Worm (Caenorhabditis elegans) whole organism, L4 larva: ENCODE measurements around the gene T28D6.6.

Experiments used
- D1046.2 ChIP-seq: fragments of 200-800 bp; sonication (Bioruptor generic); IDR thresholded peaks from 2 replicates; pipeline ENCODE4 v1.3.6; 2022; ENCODE audit warnings: missing genetic modification characterization, missing compliant biosample characterization
- F37D6.2 ChIP-seq: sonication (generic microtip); optimal IDR thresholded peaks from 2 replicates; lab custom pipeline; 2016; ENCODE audit warnings: mild to moderate bottlenecking, missing genetic modification characterization, missing compliant biosample characterization
- F49E8.2 ChIP-seq: sonication (generic microtip); optimal IDR thresholded peaks from 2 replicates; lab custom pipeline; 2016; ENCODE audit warnings: missing compliant biosample characterization, mild to moderate bottlenecking, missing genetic modification characterization, borderline replicate concordance
- Y48G9A.11 ChIP-seq: fragments of 200-800 bp; sonication (Bioruptor generic); IDR thresholded peaks from 2 replicates; pipeline ENCODE4 v1.3.6; 2022; ENCODE audit warnings: missing genetic modification reagents, missing genetic modification characterization, missing compliant biosample characterization
- ceh-20 ChIP-seq: fragments of 200-800 bp; sonication (Bioruptor generic); IDR thresholded peaks from 2 replicates; pipeline ENCODE4 v1.3.6; 2022; ENCODE audit warnings: missing genetic modification reagents, missing genetic modification characterization, missing compliant biosample characterization
- ceh-28 ChIP-seq: fragments of 150-350 bp; optimal IDR thresholded peaks from 2 replicates; lab custom pipeline; 2014; ENCODE audit warnings: missing biosample characterization, missing genetic modification reagents, missing genetic modification characterization
- ctbp-1 ChIP-seq: fragments of 200-800 bp; sonication (Bioruptor generic); IDR thresholded peaks from 2 replicates; pipeline ENCODE4 v1.3.6; 2022; ENCODE audit warnings: missing genetic modification reagents, missing genetic modification characterization, missing compliant biosample characterization
- daf-16 ChIP-seq, 3 experiments: sonication (generic microtip); optimal IDR thresholded peaks; 2 replicates each; lab custom pipeline; 2016 to 2017; ENCODE audit warnings: missing genetic modification characterization in 3 of 3, missing genetic modification reagents in 3 of 3, mild to moderate bottlenecking in 2 of 3, missing compliant biosample characterization in 2 of 3, missing biosample characterization in 1 of 3, moderate library complexity in 1 of 3
- daf-8 ChIP-seq: fragments of 200-800 bp; sonication (Bioruptor generic); IDR thresholded peaks from 2 replicates; pipeline ENCODE4 v1.3.6; 2022; ENCODE audit warnings: missing genetic modification characterization, missing compliant biosample characterization
- dpl-1 ChIP-seq: fragments of 150-350 bp; optimal IDR thresholded peaks from 2 replicates; lab custom pipeline; 2014; ENCODE audit warnings: missing biosample characterization, missing genetic modification reagents, missing genetic modification characterization
- duxl-1 ChIP-seq: sonication (generic microtip); optimal IDR thresholded peaks from 2 replicates; lab custom pipeline; 2016; ENCODE audit warnings: mild to moderate bottlenecking, missing genetic modification characterization, moderate library complexity, missing compliant biosample characterization; ENCODE audit not compliant: poor library complexity
- fkh-10 ChIP-seq: fragments of 150-350 bp; optimal IDR thresholded peaks from 2 replicates; lab custom pipeline; 2014; ENCODE audit warnings: missing biosample characterization, missing genetic modification reagents, missing genetic modification characterization
- hmg-1.1 ChIP-seq: fragments of 200-800 bp; sonication (Bioruptor generic); IDR thresholded peaks from 2 replicates; pipeline ENCODE4 v1.3.6; 2022; ENCODE audit warnings: missing genetic modification reagents, missing genetic modification characterization, missing compliant biosample characterization
- lin-38 ChIP-seq: fragments of 200-800 bp; sonication (Bioruptor generic); IDR thresholded peaks from 2 replicates; pipeline ENCODE4 v1.3.6; 2022; ENCODE audit warnings: missing genetic modification reagents, missing genetic modification characterization, missing compliant biosample characterization
- lsy-2 ChIP-seq, 2 experiments: fragments of 150-350 bp in 1 of 2; sonication (generic microtip) in 1 of 2; optimal IDR thresholded peaks; 2 replicates each; lab custom pipeline; 2014 to 2017; ENCODE audit warnings: missing biosample characterization in 2 of 2, missing genetic modification characterization in 2 of 2
- madf-9 ChIP-seq: fragments of 200-800 bp; sonication (Bioruptor generic); conservative IDR thresholded peaks from 2 replicates; pipeline ENCODE4 v1.3.6; 2022; ENCODE audit warnings: missing genetic modification reagents, missing genetic modification characterization, missing compliant biosample characterization
- mdl-1 ChIP-seq, 2 experiments: fragments of 150-350 bp in 1 of 2; sonication (generic microtip) in 1 of 2; optimal IDR thresholded peaks; 2 replicates each; lab custom pipeline; 2014 to 2017; ENCODE audit warnings: missing biosample characterization in 2 of 2, missing genetic modification characterization in 2 of 2
- mxl-2 ChIP-seq: fragments of 200-800 bp; sonication (Bioruptor generic); conservative IDR thresholded peaks from 2 replicates; pipeline ENCODE4 v1.3.6; 2022; ENCODE audit warnings: missing genetic modification reagents, missing genetic modification characterization, missing compliant biosample characterization
- nhr-76 ChIP-seq: fragments of 150-350 bp; optimal IDR thresholded peaks from 2 replicates; lab custom pipeline; 2014; ENCODE audit warnings: missing biosample characterization, missing genetic modification characterization
- pha-4 ChIP-seq, 2 experiments: fragments of 150-350 bp in 1 of 2; fragments of 200-800 bp in 1 of 2; sonication (Bioruptor generic) in 1 of 2; IDR thresholded peaks in 1 of 2; optimal IDR thresholded peaks in 1 of 2; 2 replicates each; pipeline versions ENCODE4 v1.3.6 to Lab custom; 2014 to 2022; ENCODE audit warnings: missing genetic modification characterization in 2 of 2, missing genetic modification reagents in 2 of 2, missing biosample characterization in 1 of 2, missing compliant biosample characterization in 1 of 2
- php-3 ChIP-seq: fragments of 200-800 bp; sonication (Bioruptor generic); IDR thresholded peaks from 2 replicates; pipeline ENCODE4 v1.3.6; 2022; ENCODE audit warnings: missing genetic modification reagents, missing genetic modification characterization, missing compliant biosample characterization
- pqm-1 ChIP-seq: sonication (generic microtip); optimal IDR thresholded peaks from 2 replicates; lab custom pipeline; 2017; ENCODE audit warnings: missing biosample characterization, missing genetic modification characterization
- rbr-2 ChIP-seq: sonication (generic microtip); optimal IDR thresholded peaks from 2 replicates; lab custom pipeline; 2016; ENCODE audit warnings: missing genotype, missing genetic modification characterization, missing compliant biosample characterization
- set-16 ChIP-seq: fragments of 200-800 bp; sonication (Bioruptor generic); IDR thresholded peaks from 2 replicates; pipeline ENCODE4 v1.3.6; 2022; ENCODE audit warnings: missing genetic modification reagents, missing genetic modification characterization, missing compliant biosample characterization
- snpc-1.2 ChIP-seq: fragments of 200-800 bp; sonication (Bioruptor generic); IDR thresholded peaks from 2 replicates; pipeline ENCODE4 v1.3.6; 2022; ENCODE audit warnings: missing genetic modification reagents, missing genetic modification characterization, missing compliant biosample characterization
- spr-1 ChIP-seq: sonication (generic microtip); optimal IDR thresholded peaks from 2 replicates; lab custom pipeline; 2016; ENCODE audit warnings: mild to moderate bottlenecking, missing genetic modification characterization, missing compliant biosample characterization
- tag-97 ChIP-seq: fragments of 200-800 bp; sonication (Bioruptor generic); IDR thresholded peaks from 2 replicates; pipeline ENCODE4 v1.3.6; 2022; ENCODE audit warnings: missing genetic modification characterization, missing compliant biosample characterization
- tra-1 ChIP-seq: fragments of 200-800 bp; sonication (Bioruptor generic); IDR thresholded peaks from 2 replicates; pipeline ENCODE4 v1.3.6; 2022; ENCODE audit warnings: missing genetic modification reagents, missing genetic modification characterization, missing compliant biosample characterization
- unc-62 ChIP-seq, 3 experiments: fragments of 150-350 bp in 1 of 3; sonication (generic microtip); optimal IDR thresholded peaks in 2 of 3; peaks in 1 of 3; 1 replicate in 1 of 3; 2 replicates in 2 of 3; lab custom pipeline; 2014 to 2017; ENCODE audit warnings: missing biosample characterization in 3 of 3, missing genetic modification characterization in 3 of 3, missing genetic modification reagents in 3 of 3, missing genotype in 1 of 3
- zag-1 ChIP-seq: fragments of 150-350 bp; optimal IDR thresholded peaks from 2 replicates; lab custom pipeline; 2014; ENCODE audit warnings: missing biosample characterization, missing genetic modification characterization
- zip-11 ChIP-seq: fragments of 200-800 bp; sonication (Bioruptor generic); IDR thresholded peaks from 2 replicates; pipeline ENCODE4 v1.3.6; 2022; ENCODE audit warnings: missing genetic modification characterization, missing compliant biosample characterization
- ztf-11 ChIP-seq: fragments of 150-350 bp; optimal IDR thresholded peaks from 2 replicates; lab custom pipeline; 2014; ENCODE audit warnings: missing biosample characterization, missing genetic modification characterization

Gene T28D6.6

ce11 chrIII:11346383-11346782 lies 3.5 kb upstream of the T28D6.6 start, which contains the start of gene T28D6.7:
Gene T28D6.7 (minus strand): TSS chrIII:11346483.
- TF ChIP-seq D1046.2 (GFP tag; lab: Robert Waterston, UW) = 0 out of 2 replicates have a peak, but pooled peaks have one; percentile 43
- 0 out of 2 replicates have a peak, but pooled peaks have one; percentile 8 for TF ChIP-seq tra-1 (GFP tag; lab: Robert Waterston, UW)
- TF ChIP-seq mxl-2 = no peak
- TF ChIP-seq, all 104 proteins: peak for 2

- TF ChIP-seq unc-62 (GFP tag; optimal IDR thresholded peaks at IDR 0.05 in 1 of 2; lab: Kevin White, UChicago) (no peak), unc-62 (tag; optimal IDR thresholded peaks at IDR 0.05; lab: Kevin White, UChicago) (no peak), lsy-2 (tag; optimal IDR thresholded peaks at IDR 0.05; lab: Kevin White, UChicago) (peak in 1 of 2 experiments; percentile 55), ceh-28 (tag; lab: Kevin White, UChicago) (peak; percentile 96), F49E8.2 (tag; lab: Kevin White, UChicago) (peak; percentile 31), lin-38 (GFP tag; lab: Robert Waterston, UW) (peak; percentile 30; the same call in 1 of the 2 replicates)
Observed at ce11 chrIII:11344125-11344524, 1.2 kb upstream of the T28D6.6 start.

ce11 chrIII:11341466-11341865 lies 1.4 kb downstream of the T28D6.6 start:
- TF ChIP-seq unc-62 (GFP tag; optimal IDR thresholded peaks at IDR 0.05 in 1 of 2; lab: Kevin White, UChicago) (peak in 1 of 2 experiments; percentile 95), unc-62 (tag; optimal IDR thresholded peaks at IDR 0.05; lab: Kevin White, UChicago) (no peak), zip-11 (GFP tag; lab: Robert Waterston, UW) (no peak)

DNA sequence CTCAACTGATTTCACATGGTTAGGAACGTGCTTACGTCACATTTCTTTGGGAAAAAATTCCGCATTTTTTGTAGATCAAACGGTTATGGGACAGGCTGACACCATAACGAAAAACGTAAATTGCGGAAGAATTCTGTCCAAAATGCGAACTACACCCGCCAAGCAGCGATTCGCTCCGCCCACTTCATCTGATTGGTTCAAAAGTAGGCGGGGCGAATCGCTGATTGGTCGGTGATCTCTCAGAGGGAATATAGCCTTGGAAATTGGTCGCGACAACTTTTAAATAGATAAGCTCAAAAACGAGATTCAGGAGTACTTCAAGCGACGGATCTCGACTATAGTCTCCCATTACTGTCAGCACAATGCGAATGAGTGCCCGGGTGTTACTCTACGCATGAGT lies 5.3 kb downstream of the T28D6.6 start:
- TF ChIP-seq spr-1 (no peak), zag-1 (tag; lab: Kevin White, UChicago) (no peak), tag-97 (GFP tag; lab: Robert Waterston, UW) (no peak), ctbp-1 (GFP tag; lab: Robert Waterston, UW) (no peak), daf-16 (GFP tag; optimal IDR thresholded peaks at IDR 0.05; lab: Kevin White, UChicago) (no peak), daf-16 (tag; optimal IDR thresholded peaks at IDR 0.05; lab: Kevin White, UChicago) (no peak), madf-9 (no peak), Y48G9A.11 (no peak), F37D6.2 (tag; lab: Kevin White, UChicago) (no peak), pqm-1 (tag; lab: Kevin White, UChicago) (no peak), ztf-11 (no peak), dpl-1 (GFP tag; lab: Kevin White, UChicago) (no peak), daf-8 (GFP tag; lab: Robert Waterston, UW) (no peak), pha-4 (GFP tag; IDR thresholded peaks at IDR 0.05; lab: Robert Waterston, UW) (no peak), pha-4 (tag; optimal IDR thresholded peaks at IDR 0.05; lab: Kevin White, UChicago) (no peak), lin-38 (GFP tag; lab: Robert Waterston, UW) (no peak), duxl-1 (no peak), tra-1 (GFP tag; lab: Robert Waterston, UW) (no peak), D1046.2 (GFP tag; lab: Robert Waterston, UW) (no peak), nhr-76 (no peak), php-3 (GFP tag; lab: Robert Waterston, UW) (no peak)

DNA sequence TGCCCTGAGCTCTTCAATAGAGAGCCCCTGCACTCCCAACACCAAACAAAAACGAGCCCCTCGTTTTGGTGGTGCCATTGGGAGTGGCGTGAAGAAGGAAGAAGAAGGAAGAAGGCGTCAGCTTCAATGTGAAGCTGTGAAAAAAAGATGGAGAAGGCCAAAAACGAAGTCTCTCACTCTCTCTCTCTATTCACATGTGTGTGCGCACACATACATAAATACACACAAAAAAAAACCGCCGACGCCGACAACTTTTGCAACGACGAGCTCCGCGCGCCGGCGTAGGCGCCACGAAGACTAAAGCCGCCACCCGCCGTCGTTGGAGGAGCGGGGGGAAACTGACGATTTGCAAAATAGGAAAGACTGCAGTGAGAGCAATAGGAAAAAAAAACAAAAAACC lies 6.8 kb downstream of the T28D6.6 start:
- peak; percentile 6 for TF ChIP-seq fkh-10 (GFP tag; lab: Kevin White, UChicago)
- TF ChIP-seq ceh-20 (GFP tag; lab: Robert Waterston, UW) = 0 out of 2 replicates have a peak, but pooled peaks have one; percentile 37
- peak; percentile 45; the same call in 1 of the 2 replicates for TF ChIP-seq hmg-1.1 (GFP tag; lab: Robert Waterston, UW)
- TF ChIP-seq unc-62 (GFP tag; optimal IDR thresholded peaks at IDR 0.05 in 1 of 2; lab: Kevin White, UChicago) = no peak
- no peak for TF ChIP-seq unc-62 (tag; optimal IDR thresholded peaks at IDR 0.05; lab: Kevin White, UChicago)
- peak; percentile 53 for TF ChIP-seq set-16 (GFP tag; lab: Robert Waterston, UW)
- peak in 1 of 2 experiments; percentile 43 for TF ChIP-seq lsy-2 (tag; optimal IDR thresholded peaks at IDR 0.05; lab: Kevin White, UChicago)
- peak in 1 of 2 experiments; percentile 22 for TF ChIP-seq mdl-1 (tag; optimal IDR thresholded peaks at IDR 0.05; lab: Kevin White, UChicago)
- peak; percentile 28 for TF ChIP-seq rbr-2
- TF ChIP-seq snpc-1.2 (GFP tag; lab: Robert Waterston, UW) = no peak
